Fruit fly (Drosophila melanogaster) whole organism, prepupa: Measurements from ENCODE around the gene LeuRS.

Experiments
- Blimp-1 ChIP-seq: fragments of 200-800 bp; sonication (Bioruptor generic); optimal IDR thresholded peaks from 3 replicates; lab custom pipeline; 2017; ENCODE audit warnings: missing biosample characterization, missing genetic modification characterization, mild to moderate bottlenecking, moderate library complexity, missing genetic modification reagents
- CG10669 ChIP-seq: fragments of 200-800 bp; sonication (Bioruptor generic); optimal IDR thresholded peaks from 3 replicates; lab custom pipeline; 2018; ENCODE audit warnings: missing biosample characterization, mild to moderate bottlenecking, missing genetic modification characterization, moderate library complexity
- CG11294 ChIP-seq: fragments of 200-800 bp; sonication (Bioruptor generic); IDR thresholded peaks from 2 replicates; pipeline ENCODE4 v1.3.6; 2022; ENCODE audit warnings: missing biosample characterization, missing genetic modification characterization
- CG11762 ChIP-seq: fragments of 200-800 bp; sonication (Bioruptor generic); optimal IDR thresholded peaks from 3 replicates; lab custom pipeline; 2016; ENCODE audit warnings: missing biosample characterization, missing genetic modification characterization; ENCODE audit not compliant: insufficient read depth
- CG11902 ChIP-seq: fragments of 200-800 bp; sonication (Bioruptor generic); optimal IDR thresholded peaks from 3 replicates; lab custom pipeline; 2016; ENCODE audit warnings: missing biosample characterization, missing genetic modification characterization
- CG15336 ChIP-seq: fragments of 200-800 bp; sonication (Bioruptor generic); IDR thresholded peaks from 2 replicates; pipeline ENCODE4 v1.3.6; 2022; ENCODE audit warnings: missing biosample characterization, missing genetic modification characterization
- CG1621 ChIP-seq: fragments of 200-800 bp; sonication (Bioruptor generic); optimal IDR thresholded peaks from 3 replicates; lab custom pipeline; 2018; ENCODE audit warnings: missing biosample characterization, mild to moderate bottlenecking, missing genetic modification characterization
- CG16779 ChIP-seq: fragments of 200-800 bp; sonication (Bioruptor generic); optimal IDR thresholded peaks from 3 replicates; lab custom pipeline; 2017; ENCODE audit warnings: missing biosample characterization, mild to moderate bottlenecking, missing genetic modification characterization
- CG3032 ChIP-seq: fragments of 200-800 bp; optimal IDR thresholded peaks from 2 replicates; lab custom pipeline; 2019; ENCODE audit warnings: missing biosample characterization, mild to moderate bottlenecking, missing genetic modification characterization, moderate library complexity
- CG31627 ChIP-seq: fragments of 200-800 bp; sonication (Bioruptor generic); optimal IDR thresholded peaks from 3 replicates; lab custom pipeline; 2016; ENCODE audit warnings: missing biosample characterization, missing genetic modification characterization
- CG32006 ChIP-seq: fragments of 200-800 bp; sonication (Bioruptor generic); optimal IDR thresholded peaks from 3 replicates; lab custom pipeline; 2017; ENCODE audit warnings: missing biosample characterization, mild to moderate bottlenecking, missing genetic modification characterization
- CG34406 ChIP-seq: fragments of 200-800 bp; sonication (Bioruptor generic); optimal IDR thresholded peaks from 3 replicates; lab custom pipeline; 2016; ENCODE audit warnings: missing biosample characterization, missing genetic modification characterization
- CG3919 ChIP-seq: fragments of 200-800 bp; sonication (Bioruptor generic); optimal IDR thresholded peaks from 3 replicates; lab custom pipeline; 2016; ENCODE audit warnings: missing biosample characterization, missing genetic modification characterization
- CG4318 ChIP-seq: fragments of 200-800 bp; sonication (Bioruptor generic); optimal IDR thresholded peaks from 3 replicates; lab custom pipeline; 2017; ENCODE audit warnings: missing biosample characterization, mild to moderate bottlenecking, missing genetic modification characterization
- CG6163 ChIP-seq: fragments of 200-800 bp; sonication (Bioruptor generic); IDR thresholded peaks from 3 replicates; pipeline ENCODE4 v1.3.6; 2022; ENCODE audit warnings: missing biosample characterization, missing genetic modification characterization
- CG6276 ChIP-seq: fragments of 200-800 bp; sonication (Bioruptor generic); optimal IDR thresholded peaks from 2 replicates; lab custom pipeline; 2017; ENCODE audit warnings: missing biosample characterization, mild to moderate bottlenecking, missing genetic modification characterization
- CG6792 ChIP-seq: fragments of 200-800 bp; sonication (Bioruptor generic); optimal IDR thresholded peaks from 3 replicates; lab custom pipeline; 2016; ENCODE audit warnings: missing biosample characterization, missing genetic modification characterization
- CG6808 ChIP-seq: fragments of 200-800 bp; sonication (Bioruptor generic); optimal IDR thresholded peaks from 3 replicates; lab custom pipeline; 2017; ENCODE audit warnings: missing biosample characterization, missing genetic modification characterization, mild to moderate bottlenecking, moderate library complexity, missing genetic modification reagents
- CG6854 ChIP-seq: fragments of 200-800 bp; sonication (Bioruptor generic); optimal IDR thresholded peaks from 2 replicates; lab custom pipeline; 2017; ENCODE audit warnings: missing biosample characterization, mild to moderate bottlenecking, missing genetic modification characterization
- CG7368 ChIP-seq: fragments of 200-800 bp; sonication (Bioruptor generic); optimal IDR thresholded peaks from 3 replicates; lab custom pipeline; 2016; ENCODE audit warnings: missing biosample characterization, missing genetic modification characterization
- CG8119 ChIP-seq: fragments of 200-800 bp; sonication (Bioruptor generic); IDR thresholded peaks from 3 replicates; pipeline ENCODE4 v1.3.6; 2022; ENCODE audit warnings: missing biosample characterization, missing genetic modification characterization
- CG8632 ChIP-seq: fragments of 200-800 bp; sonication (Bioruptor generic); optimal IDR thresholded peaks from 3 replicates; lab custom pipeline; 2016; ENCODE audit warnings: missing biosample characterization, missing genetic modification characterization
- Eip75B ChIP-seq: fragments of 200-800 bp; sonication (Bioruptor generic); optimal IDR thresholded peaks from 3 replicates; lab custom pipeline; 2016; ENCODE audit warnings: missing biosample characterization, missing genetic modification characterization
- Eip78C ChIP-seq: fragments of 200-800 bp; sonication (Bioruptor generic); peaks from one replicate; lab custom pipeline; 2016; ENCODE audit warnings: missing biosample characterization, missing genetic modification characterization
- Eip93F ChIP-seq: fragments of 200-800 bp; sonication (Bioruptor generic); optimal IDR thresholded peaks from 2 replicates; lab custom pipeline; 2016; ENCODE audit warnings: missing biosample characterization, mild to moderate bottlenecking, missing genetic modification characterization
- Ets21C ChIP-seq: fragments of 200-800 bp; sonication (Bioruptor generic); optimal IDR thresholded peaks from 3 replicates; lab custom pipeline; 2016; ENCODE audit warnings: missing biosample characterization, missing genetic modification characterization
- Ets96B ChIP-seq: fragments of 200-800 bp; optimal IDR thresholded peaks from 2 replicates; lab custom pipeline; 2019; ENCODE audit warnings: missing biosample characterization, mild to moderate bottlenecking, missing genetic modification characterization, moderate library complexity
- Gug ChIP-seq: fragments of 200-800 bp; sonication (Bioruptor generic); IDR thresholded peaks from 2 replicates; pipeline ENCODE4 v1.3.6; 2022; ENCODE audit warnings: missing biosample characterization, missing genetic modification characterization
- Hr39 ChIP-seq: fragments of 200-800 bp; sonication (Bioruptor generic); optimal IDR thresholded peaks from 2 replicates; lab custom pipeline; 2016; ENCODE audit warnings: missing biosample characterization, missing genetic modification characterization
- Hr4 ChIP-seq: fragments of 200-800 bp; sonication (Bioruptor generic); optimal IDR thresholded peaks from 3 replicates; lab custom pipeline; 2016; ENCODE audit warnings: missing biosample characterization, missing genetic modification characterization
- Lpt ChIP-seq: fragments of 200-800 bp; sonication (Bioruptor generic); optimal IDR thresholded peaks from 3 replicates; lab custom pipeline; 2016; ENCODE audit warnings: missing biosample characterization, missing genetic modification characterization
- OdsH ChIP-seq: fragments of 200-800 bp; sonication (Bioruptor generic); optimal IDR thresholded peaks from 3 replicates; lab custom pipeline; 2016; ENCODE audit warnings: missing biosample characterization, missing genetic modification characterization
- Smox ChIP-seq: fragments of 200-800 bp; sonication (Bioruptor generic); optimal IDR thresholded peaks from 3 replicates; lab custom pipeline; 2016; ENCODE audit warnings: missing biosample characterization, missing genetic modification characterization
- Sox14 ChIP-seq: fragments of 200-800 bp; sonication (Bioruptor generic); optimal IDR thresholded peaks from 3 replicates; lab custom pipeline; 2016; ENCODE audit warnings: missing biosample characterization, missing genetic modification characterization
- Sox15 ChIP-seq: fragments of 200-800 bp; sonication (Bioruptor generic); optimal IDR thresholded peaks from 3 replicates; lab custom pipeline; 2016; ENCODE audit warnings: missing biosample characterization, missing genetic modification characterization
- acj6 ChIP-seq: fragments of 200-800 bp; sonication (Bioruptor generic); optimal IDR thresholded peaks from 3 replicates; lab custom pipeline; 2016; ENCODE audit warnings: missing biosample characterization, missing genetic modification characterization
- cyc ChIP-seq: fragments of 200-800 bp; sonication (Bioruptor generic); optimal IDR thresholded peaks from 3 replicates; lab custom pipeline; 2016; ENCODE audit warnings: missing biosample characterization, missing genetic modification characterization
- dac ChIP-seq: fragments of 200-800 bp; sonication (Bioruptor generic); optimal IDR thresholded peaks from 2 replicates; lab custom pipeline; 2017; ENCODE audit warnings: missing biosample characterization, mild to moderate bottlenecking, missing genetic modification characterization
- dsx ChIP-seq: fragments of 200-800 bp; optimal IDR thresholded peaks from 3 replicates; lab custom pipeline; 2019; ENCODE audit warnings: missing biosample characterization, mild to moderate bottlenecking, missing genetic modification characterization, moderate library complexity; ENCODE audit not compliant: poor library complexity, severe bottlenecking
- eg ChIP-seq: fragments of 200-800 bp; sonication (Bioruptor generic); IDR thresholded peaks from 3 replicates; pipeline ENCODE4 v1.3.6; 2022; ENCODE audit warnings: missing biosample characterization, missing genetic modification characterization
- esn ChIP-seq: fragments of 200-800 bp; sonication (Bioruptor generic); optimal IDR thresholded peaks from 2 replicates; lab custom pipeline; 2016; ENCODE audit warnings: missing biosample characterization, mild to moderate bottlenecking, missing genetic modification characterization, moderate library complexity
- fd59A ChIP-seq: fragments of 200-800 bp; sonication (Bioruptor generic); optimal IDR thresholded peaks from 2 replicates; lab custom pipeline; 2017; ENCODE audit warnings: missing biosample characterization, mild to moderate bottlenecking, missing genetic modification characterization, missing genetic modification reagents
- fd85E ChIP-seq: fragments of 200-800 bp; sonication (Bioruptor generic); optimal IDR thresholded peaks from 3 replicates; lab custom pipeline; 2016; ENCODE audit warnings: missing biosample characterization, missing genetic modification characterization
- fkh ChIP-seq: fragments of 200-800 bp; sonication (Bioruptor generic); optimal IDR thresholded peaks from 3 replicates; lab custom pipeline; 2017; ENCODE audit warnings: missing biosample characterization, mild to moderate bottlenecking, missing genetic modification characterization, moderate library complexity
- lz ChIP-seq: fragments of 200-800 bp; sonication (Bioruptor generic); optimal IDR thresholded peaks from 3 replicates; lab custom pipeline; 2016; ENCODE audit warnings: missing biosample characterization, missing genetic modification characterization
- net ChIP-seq: fragments of 200-800 bp; sonication (Bioruptor generic); optimal IDR thresholded peaks from 3 replicates; lab custom pipeline; 2016; ENCODE audit warnings: missing biosample characterization, missing genetic modification characterization
- pdm3 ChIP-seq: fragments of 200-800 bp; sonication (Bioruptor generic); optimal IDR thresholded peaks from 3 replicates; lab custom pipeline; 2016; ENCODE audit warnings: missing biosample characterization, missing genetic modification characterization
- salr ChIP-seq, 2 experiments: fragments of 200-800 bp; sonication (Bioruptor generic); optimal IDR thresholded peaks; 3 replicates each; lab custom pipeline; 2016 to 2018; ENCODE audit warnings: missing biosample characterization in 2 of 2, missing genetic modification characterization in 2 of 2, mild to moderate bottlenecking in 1 of 2
- topi ChIP-seq: fragments of 200-800 bp; sonication (Bioruptor generic); optimal IDR thresholded peaks from 3 replicates; lab custom pipeline; 2016; ENCODE audit warnings: missing biosample characterization, missing genetic modification characterization
- vri ChIP-seq: fragments of 200-800 bp; sonication (Bioruptor generic); optimal IDR thresholded peaks from 3 replicates; lab custom pipeline; 2016; ENCODE audit warnings: missing biosample characterization, mild to moderate bottlenecking, missing genetic modification characterization

LeuRS gene

DNA sequence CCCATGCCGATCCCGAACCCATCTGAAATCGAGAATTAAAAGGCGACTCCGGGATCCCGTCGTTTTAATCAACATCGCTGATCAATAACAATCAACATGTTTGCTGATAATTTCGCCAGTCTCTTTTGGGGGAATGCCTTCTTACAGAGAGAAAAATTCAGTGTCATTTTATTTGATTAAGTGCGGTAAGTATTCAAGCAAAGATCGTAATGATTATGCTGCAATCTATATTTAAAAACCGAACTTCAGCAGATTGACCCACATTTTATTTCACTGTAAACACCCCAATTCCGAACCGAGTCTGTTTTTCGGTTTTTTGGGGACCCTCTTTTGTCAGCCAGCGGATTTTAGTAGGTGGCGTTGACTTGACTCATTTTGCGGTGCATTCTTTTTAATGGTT is 39.4 kb upstream of the LeuRS start (continued):
- no peak for TF ChIP-seq CG11294 (GFP tag; lab: Robert Waterston, UW)
- no peak for TF ChIP-seq Lpt (GFP tag; lab: Kevin White, UChicago)
- no peak for TF ChIP-seq Hr4 (GFP tag; lab: Kevin White, UChicago)
- TF ChIP-seq CG32006 (GFP tag; lab: Kevin White, UChicago): no peak
- TF ChIP-seq CG34406: peak; percentile 45
- TF ChIP-seq net (GFP tag; lab: Kevin White, UChicago): no peak
- TF ChIP-seq CG8119 (GFP tag; lab: Robert Waterston, UW): no peak
- no peak for TF ChIP-seq dac (GFP tag; lab: Kevin White, UChicago)
- TF ChIP-seq Eip93F: no peak
- TF ChIP-seq OdsH (GFP tag; lab: Kevin White, UChicago): no peak
- peak; percentile 43 for TF ChIP-seq CG6792 (GFP tag; lab: Kevin White, UChicago)
- peak; percentile 34 for TF ChIP-seq CG11902 (GFP tag; lab: Kevin White, UChicago)
- peak; percentile 78 for TF ChIP-seq Hr39 (GFP tag; lab: Kevin White, UChicago)
- TF ChIP-seq CG4318 (GFP tag; lab: Kevin White, UChicago): no peak
- TF ChIP-seq vri: peak; percentile 51
- TF ChIP-seq CG7368 (GFP tag; lab: Kevin White, UChicago): peak; percentile 36
- peak; percentile 26 for TF ChIP-seq acj6 (GFP tag; lab: Kevin White, UChicago)
- peak; percentile 37 for TF ChIP-seq Eip75B
- peak; percentile 61 for TF ChIP-seq cyc (GFP tag; lab: Kevin White, UChicago)
- no peak for TF ChIP-seq fd59A (GFP tag; lab: Kevin White, UChicago)
- TF ChIP-seq CG8632 (GFP tag; lab: Kevin White, UChicago): peak; percentile 26
- no peak for TF ChIP-seq salr (GFP tag; optimal IDR thresholded peaks at IDR 0.05; lab: Kevin White, UChicago)
- TF ChIP-seq CG16779: no peak
- TF ChIP-seq Blimp-1 (GFP tag; lab: Kevin White, UChicago): peak; percentile 50
- no peak for TF ChIP-seq fd85E (GFP tag; lab: Kevin White, UChicago)
- peak; percentile 72 for TF ChIP-seq topi (GFP tag; lab: Kevin White, UChicago)
- TF ChIP-seq fkh (GFP tag; lab: Kevin White, UChicago): no peak
- no peak for TF ChIP-seq CG3032 (tag; lab: Kevin White, UChicago)
- no peak for TF ChIP-seq Sox15 (GFP tag; lab: Kevin White, UChicago)
- peak; percentile 77 for TF ChIP-seq Eip78C (GFP tag; lab: Kevin White, UChicago)
- peak; percentile 57 for TF ChIP-seq Ets21C (GFP tag; lab: Kevin White, UChicago)
- TF ChIP-seq Ets96B (tag; lab: Kevin White, UChicago): no peak
- TF ChIP-seq, all 60 proteins: peak for 27

dm6 chr2L:3552773-3553172 is 38.3 kb upstream of the LeuRS start:
- TF ChIP-seq CG8632 (GFP tag; lab: Kevin White, UChicago): peak; percentile 33
- TF ChIP-seq Eip78C (GFP tag; lab: Kevin White, UChicago): peak; percentile 91
- 0 out of 2 replicates have a peak, but pooled peaks have one; percentile 26 for TF ChIP-seq Gug (GFP tag; lab: Robert Waterston, UW)
- TF ChIP-seq CG3919 (GFP tag; lab: Kevin White, UChicago): peak; percentile 71
- peak; percentile 27 for TF ChIP-seq Blimp-1 (GFP tag; lab: Kevin White, UChicago)
- TF ChIP-seq CG31627 (GFP tag; lab: Kevin White, UChicago): peak; percentile 73
- TF ChIP-seq CG15336: 0 out of 2 replicates have a peak, but pooled peaks have one; percentile 19
- peak; percentile 37 for TF ChIP-seq CG34406
- TF ChIP-seq CG1621: peak; percentile 54
- peak; percentile 72 for TF ChIP-seq dsx (GFP tag; lab: Kevin White, UChicago)
- TF ChIP-seq fkh (GFP tag; lab: Kevin White, UChicago): no peak
- peak; percentile 78 for TF ChIP-seq CG10669 (GFP tag; lab: Kevin White, UChicago)
- peak; percentile 76 for TF ChIP-seq esn (GFP tag; lab: Kevin White, UChicago)
- TF ChIP-seq CG3032 (tag; lab: Kevin White, UChicago): peak; percentile 85
- TF ChIP-seq topi (GFP tag; lab: Kevin White, UChicago): peak; percentile 60
- peak; percentile 72 for TF ChIP-seq Sox14 (GFP tag; lab: Kevin White, UChicago)
- no peak for TF ChIP-seq CG6276 (GFP tag; lab: Kevin White, UChicago)
- TF ChIP-seq CG6854: peak; percentile 42
- TF ChIP-seq Smox (GFP tag; lab: Kevin White, UChicago): peak; percentile 36
- TF ChIP-seq eg (GFP tag; lab: Robert Waterston, UW): peak; percentile 25; the same call in 1 of the 3 replicates
- peak; percentile 83 for TF ChIP-seq CG6163
- TF ChIP-seq Hr39 (GFP tag; lab: Kevin White, UChicago): peak; percentile 66
- TF ChIP-seq CG11762 (GFP tag; lab: Kevin White, UChicago): peak; percentile 59
- peak; percentile 25 for TF ChIP-seq net (GFP tag; lab: Kevin White, UChicago)
- TF ChIP-seq lz (GFP tag; lab: Kevin White, UChicago): peak; percentile 61
- peak; percentile 84 for TF ChIP-seq CG6808
- peak; percentile 68 for TF ChIP-seq pdm3 (GFP tag; lab: Kevin White, UChicago)
- TF ChIP-seq Sox15 (GFP tag; lab: Kevin White, UChicago): peak; percentile 3
